Fruit fly (Drosophila melanogaster): Measurements from ENCODE around the gene Orco.

DNA sequence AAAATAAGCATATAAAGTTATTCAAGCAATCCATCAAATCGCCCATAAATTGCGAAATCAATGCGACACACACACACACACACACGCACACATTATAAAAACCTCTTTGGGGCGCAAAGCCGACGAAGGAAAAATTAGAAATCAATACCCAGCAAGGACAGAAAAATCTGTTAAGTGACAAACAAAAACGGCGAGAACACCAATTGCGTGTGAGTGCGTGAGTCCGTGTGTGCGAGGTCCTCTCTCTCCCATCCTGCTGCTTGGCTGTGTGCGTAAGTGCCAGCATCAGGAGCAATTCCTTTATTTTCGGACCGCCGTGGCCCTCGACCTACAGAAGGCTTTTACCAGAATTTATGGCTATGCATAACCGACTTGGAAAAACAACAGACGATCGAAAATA, at the start of gene Orco:
- TF ChIP-seq brk (GFP tag; optimal IDR thresholded peaks at IDR 0.05) = no peak
- no peak for TF ChIP-seq h (GFP tag; optimal IDR thresholded peaks at IDR 0.05)

All from whole organism, wandering third instar larva.